Worm (Caenorhabditis elegans): Measurements from ENCODE around the gene clec-55.

DNA sequence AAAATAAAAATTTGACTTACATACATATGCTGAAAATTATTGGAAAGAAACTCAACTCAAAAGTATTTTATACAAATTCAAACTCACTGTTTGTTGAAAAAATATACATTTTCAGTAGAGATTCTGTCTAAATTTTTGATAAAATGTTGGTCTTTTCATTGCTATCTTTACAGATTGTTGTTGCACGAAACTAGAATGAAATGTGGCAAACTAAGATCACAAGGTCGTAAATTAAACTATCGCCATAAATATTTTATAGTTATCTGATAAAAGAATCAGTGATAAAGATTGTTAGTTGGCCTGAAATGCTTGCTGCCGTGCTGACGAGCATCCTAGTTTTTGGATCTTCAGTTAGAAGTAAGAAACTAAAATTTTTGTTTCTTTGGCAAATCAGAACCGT, at the start of gene clec-55:
- TF ChIP-seq daf-8 (GFP tag; IDR thresholded peaks at IDR 0.05): no peak
- TF ChIP-seq php-3 (GFP tag; IDR thresholded peaks at IDR 0.05): no peak
- TF ChIP-seq lin-1 (GFP tag; IDR thresholded peaks at IDR 0.05): no peak

All from whole organism, L4 larva.